Fruit fly (Drosophila melanogaster) whole organism, wandering third instar larva: ENCODE results near the gene zf30C.

ENCODE experiments used
- Abd-B ChIP-seq: fragments of >200 bp; optimal IDR thresholded peaks from 2 replicates; lab custom pipeline; 2017; ENCODE audit warnings: missing biosample characterization, missing genetic modification characterization
- CG32264 ChIP-seq: fragments of 200-800 bp; sonication (Bioruptor generic); optimal IDR thresholded peaks from 2 replicates; lab custom pipeline; 2016; ENCODE audit warnings: missing biosample characterization, missing genetic modification characterization
- CG9705 ChIP-seq: fragments of 200-800 bp; sonication (Bioruptor generic); optimal IDR thresholded peaks from 2 replicates; lab custom pipeline; 2018; ENCODE audit warnings: missing biosample characterization, mild to moderate bottlenecking, missing genetic modification characterization
- CrebA ChIP-seq: fragments of 200-800 bp; sonication (Bioruptor generic); optimal IDR thresholded peaks from 2 replicates; lab custom pipeline; 2016; ENCODE audit warnings: missing biosample characterization, mild to moderate bottlenecking, missing genetic modification characterization, borderline replicate concordance
- Dfd ChIP-seq: fragments of >200 bp; optimal IDR thresholded peaks from 2 replicates; lab custom pipeline; 2017; ENCODE audit warnings: missing biosample characterization, missing genetic modification characterization
- Dif ChIP-seq: fragments of 200-275, 200-300 bp; sonication (Bioruptor generic); optimal IDR thresholded peaks from 2 replicates; lab custom pipeline; 2018; ENCODE audit warnings: missing biosample characterization, missing genetic modification characterization; ENCODE audit not compliant: partially characterized antibody
- HLH106 ChIP-seq: fragments of 200-800 bp; optimal IDR thresholded peaks from 3 replicates; lab custom pipeline; 2019; ENCODE audit warnings: missing biosample characterization, mild to moderate bottlenecking, missing genetic modification characterization, moderate library complexity
- Hnf4 ChIP-seq: fragments of 200-800 bp; sonication (Bioruptor generic); optimal IDR thresholded peaks from 2 replicates; lab custom pipeline; 2016; ENCODE audit warnings: missing biosample characterization, mild to moderate bottlenecking, missing genetic modification characterization
- Hr78 ChIP-seq: fragments of >200 bp; optimal IDR thresholded peaks from 2 replicates; lab custom pipeline; 2017; ENCODE audit warnings: missing biosample characterization, missing genetic modification characterization
- Hr83 ChIP-seq: fragments of 200-300 bp; sonication (Bioruptor generic); optimal IDR thresholded peaks from 2 replicates; lab custom pipeline; 2016; ENCODE audit warnings: missing biosample characterization, mild to moderate bottlenecking, missing genetic modification characterization, moderate library complexity; ENCODE audit not compliant: poor library complexity, severe bottlenecking
- Jra ChIP-seq: sonication (Bioruptor generic); optimal IDR thresholded peaks from 2 replicates; lab custom pipeline; 2016; ENCODE audit warnings: missing biosample characterization, missing genetic modification characterization
- Mio ChIP-seq: sonication (Bioruptor generic); optimal IDR thresholded peaks from 2 replicates; lab custom pipeline; 2016; ENCODE audit warnings: missing biosample characterization, missing genetic modification characterization
- Myc ChIP-seq: fragments of >200 bp; optimal IDR thresholded peaks from 2 replicates; lab custom pipeline; 2017
- N ChIP-seq: fragments of >200 bp; optimal IDR thresholded peaks from 2 replicates; lab custom pipeline; 2018; ENCODE audit warnings: missing biosample characterization, missing external identifiers, missing genetic modification characterization
- OdsH ChIP-seq: fragments of 200-800 bp; sonication (Bioruptor generic); optimal IDR thresholded peaks from 2 replicates; lab custom pipeline; 2016; ENCODE audit warnings: missing biosample characterization, mild to moderate bottlenecking, missing genetic modification characterization
- Rel ChIP-seq, 2 experiments: fragments of 200-800 bp; sonication (Bioruptor generic) in 1 of 2; optimal IDR thresholded peaks; 2 replicates in 1 of 2; 3 replicates in 1 of 2; lab custom pipeline; 2016 to 2019; ENCODE audit warnings: mild to moderate bottlenecking in 2 of 2, missing biosample characterization in 2 of 2, missing genetic modification characterization in 2 of 2, moderate library complexity in 1 of 2
- Vsx2 ChIP-seq: fragments of 200-300, 225-300 bp; sonication (Bioruptor generic); optimal IDR thresholded peaks from 2 replicates; lab custom pipeline; 2018; ENCODE audit warnings: missing biosample characterization, missing genetic modification characterization; ENCODE audit not compliant: partially characterized antibody
- brk ChIP-seq: fragments of 200-800 bp; sonication (Bioruptor generic); optimal IDR thresholded peaks from 2 replicates; lab custom pipeline; 2016; ENCODE audit warnings: missing biosample characterization, mild to moderate bottlenecking, missing genetic modification characterization
- dmrt93B ChIP-seq: fragments of 200-800 bp; sonication (Bioruptor generic); optimal IDR thresholded peaks from 2 replicates; lab custom pipeline; 2018; ENCODE audit warnings: missing biosample characterization, mild to moderate bottlenecking, missing genetic modification characterization
- dsf ChIP-seq: sonication (Bioruptor generic); optimal IDR thresholded peaks from 2 replicates; lab custom pipeline; 2016; ENCODE audit warnings: missing biosample characterization, missing genetic modification characterization, borderline replicate concordance
- ey ChIP-seq: fragments of 200-800 bp; sonication (Bioruptor generic); optimal IDR thresholded peaks from 2 replicates; lab custom pipeline; 2016; ENCODE audit warnings: missing biosample characterization, missing genetic modification characterization
- foxo ChIP-seq, 2 experiments: fragments of 200-800 bp; sonication (Bioruptor generic); optimal IDR thresholded peaks; 2 replicates in 1 of 2; 3 replicates in 1 of 2; lab custom pipeline; 2016 to 2017; ENCODE audit warnings: missing biosample characterization in 2 of 2, missing genetic modification characterization in 2 of 2
- fru ChIP-seq: fragments of 200-800 bp; sonication (Bioruptor generic); optimal IDR thresholded peaks from 3 replicates; lab custom pipeline; 2016; ENCODE audit warnings: missing biosample characterization, mild to moderate bottlenecking, missing genetic modification characterization
- h ChIP-seq: fragments of 200-800 bp; sonication (Bioruptor generic); optimal IDR thresholded peaks from 3 replicates; lab custom pipeline; 2016; ENCODE audit warnings: missing biosample characterization, mild to moderate bottlenecking, missing genetic modification characterization
- jim ChIP-seq: fragments of 175-275, 200-325 bp; sonication (Bioruptor generic); optimal IDR thresholded peaks from 2 replicates; lab custom pipeline; 2016; ENCODE audit warnings: missing biosample characterization, mild to moderate bottlenecking, missing genetic modification characterization
- lola ChIP-seq: fragments of >200 bp; optimal IDR thresholded peaks from 2 replicates; lab custom pipeline; 2017; ENCODE audit warnings: missing biosample characterization, missing genetic modification characterization
- pan ChIP-seq: fragments of >200 bp; optimal IDR thresholded peaks from 2 replicates; lab custom pipeline; 2017
- psq ChIP-seq: fragments of 200-800 bp; sonication (Bioruptor generic); optimal IDR thresholded peaks from 3 replicates; lab custom pipeline; 2017; ENCODE audit warnings: missing biosample characterization, mild to moderate bottlenecking, missing genetic modification characterization, moderate library complexity
- rgr ChIP-seq: fragments of 200-800 bp; sonication (Bioruptor generic); optimal IDR thresholded peaks from 3 replicates; lab custom pipeline; 2016; ENCODE audit warnings: missing biosample characterization, mild to moderate bottlenecking, missing genetic modification characterization
- sage ChIP-seq: fragments of 200-800 bp; sonication (Bioruptor generic); optimal IDR thresholded peaks from 2 replicates; lab custom pipeline; 2016; ENCODE audit warnings: missing biosample characterization, mild to moderate bottlenecking, missing genetic modification characterization
- sv ChIP-seq: fragments of 200-800 bp; sonication (Bioruptor generic); optimal IDR thresholded peaks from 3 replicates; lab custom pipeline; 2016; ENCODE audit warnings: missing biosample characterization, missing genetic modification characterization
- usp ChIP-seq: fragments of >200 bp; optimal IDR thresholded peaks from 2 replicates; lab custom pipeline; 2017; ENCODE audit warnings: missing biosample characterization, missing genetic modification characterization
- woc ChIP-seq: sonication (Bioruptor generic); optimal IDR thresholded peaks from 2 replicates; lab custom pipeline; 2016; ENCODE audit warnings: missing biosample characterization, mild to moderate bottlenecking, missing genetic modification characterization

Gene zf30C

DNA sequence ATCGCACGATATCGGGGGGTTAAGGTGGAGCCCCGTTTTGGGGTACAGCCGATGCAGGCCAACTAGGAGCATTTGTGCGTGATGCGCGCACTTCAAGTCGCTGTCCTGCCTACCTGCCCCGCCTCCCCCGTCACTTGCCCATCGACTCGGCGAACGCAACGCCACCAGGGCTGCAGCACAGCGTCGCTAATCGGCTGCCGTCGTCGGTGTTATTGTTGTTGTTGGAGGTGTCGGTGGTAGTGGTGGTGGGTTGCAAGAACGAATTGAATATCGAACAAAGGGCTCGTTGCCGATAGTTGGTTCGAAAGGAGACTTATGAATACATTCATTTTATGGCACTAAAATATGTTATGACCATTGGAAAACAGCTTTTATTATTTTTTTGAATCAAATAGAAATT lies 714 bp downstream of the zf30C start (continued):
- TF ChIP-seq Hnf4 (GFP tag; lab: Kevin White, UChicago): no peak
- no peak for TF ChIP-seq brk (GFP tag; lab: Kevin White, UChicago)
- peak; percentile 21 for TF ChIP-seq dmrt93B (GFP tag; lab: Kevin White, UChicago)
- no peak for TF ChIP-seq Vsx2 (GFP tag; lab: Kevin White, UChicago)
- TF ChIP-seq Myc (lab: Kevin White, UChicago): no peak
- no peak for TF ChIP-seq jim (GFP tag; lab: Kevin White, UChicago)
- peak; percentile 81 for TF ChIP-seq woc (GFP tag; lab: Kevin White, UChicago)
- TF ChIP-seq dsf: no peak

DNA sequence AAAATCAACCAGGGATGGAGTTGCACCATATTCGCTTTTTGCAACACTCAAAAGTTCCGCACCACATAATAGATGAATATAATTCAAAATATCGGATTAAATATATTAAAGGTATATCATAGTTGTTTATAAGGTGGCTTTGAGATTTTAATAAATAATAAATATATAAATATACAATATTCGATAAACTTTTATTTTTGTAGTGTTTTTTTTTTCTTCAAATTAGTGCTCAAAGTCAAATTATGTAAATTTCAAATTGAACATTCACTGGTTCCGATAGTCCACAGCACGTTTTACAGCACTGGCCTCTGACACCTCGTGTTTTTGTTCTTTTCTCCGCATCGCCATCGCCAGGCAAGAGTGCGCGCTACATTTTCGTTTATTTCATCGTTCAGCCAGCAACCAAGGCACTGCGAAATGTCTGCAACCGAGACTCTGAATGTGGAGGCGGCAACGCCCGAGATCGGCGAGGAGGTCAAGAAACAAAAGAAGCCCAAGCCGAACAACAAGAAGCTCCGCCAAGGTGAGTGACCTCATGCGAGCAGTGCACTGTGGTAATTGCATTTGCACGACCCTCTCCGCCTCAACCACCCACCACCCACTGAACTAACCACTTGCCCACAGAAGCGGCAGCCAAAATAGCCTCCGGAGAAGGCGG lies 5.2 kb downstream of the zf30C start, which contains the start of the genes Taf11 and und:
TSS of gene Taf11 (minus strand) at position 51 of the 658 bp plus-strand sequence.
TSS of gene und (plus strand) at position 158 of the 658 bp plus-strand sequence.
- TF ChIP-seq HLH106 (tag; lab: Kevin White, UChicago) (peak; percentile 48), h (GFP tag; lab: Kevin White, UChicago) (peak; percentile 65), pan (lab: Kevin White, UChicago) (no peak), jim (GFP tag; lab: Kevin White, UChicago) (no peak), psq (GFP tag; lab: Kevin White, UChicago) (peak; percentile 49), Abd-B (no peak), N (GFP tag; lab: Kevin White, UChicago) (no peak), dmrt93B (GFP tag; lab: Kevin White, UChicago) (peak; percentile 43), foxo (GFP tag; optimal IDR thresholded peaks at IDR 0.05; lab: Kevin White, UChicago) (peak in 1 of 2 experiments; percentile 58), CrebA (GFP tag; lab: Kevin White, UChicago) (no peak), CG9705 (GFP tag; lab: Kevin White, UChicago) (peak; percentile 41), Myc (lab: Kevin White, UChicago) (peak; percentile 78)

DNA sequence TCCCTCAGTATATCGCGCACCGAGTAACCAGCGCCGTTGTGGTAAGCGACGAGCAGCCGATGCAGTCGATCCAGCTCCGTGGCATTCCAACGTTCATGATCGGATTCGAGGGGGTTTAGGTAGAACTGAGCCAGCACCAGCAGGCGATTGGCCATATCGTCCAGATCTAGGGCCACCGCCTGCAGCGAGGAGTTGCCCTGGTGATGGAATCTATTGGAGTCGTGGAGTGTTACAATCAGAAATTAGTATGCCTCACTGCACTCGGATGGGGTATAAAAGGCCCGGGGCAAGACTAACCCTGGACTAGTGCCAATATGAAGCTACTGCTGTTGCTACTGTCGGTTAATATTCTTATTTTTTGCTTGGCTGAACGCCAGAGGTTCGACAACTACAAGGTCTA lies 8.6 kb downstream of the zf30C start, which contains the start of gene CG4017:
TSS of gene CG4017 (plus strand) at position 301 of the 400 bp plus-strand sequence.
- no peak for TF ChIP-seq ey (GFP tag; lab: Kevin White, UChicago)
- TF ChIP-seq HLH106 (tag; lab: Kevin White, UChicago): no peak
- no peak for TF ChIP-seq N (GFP tag; lab: Kevin White, UChicago)
- no peak for TF ChIP-seq Rel (GFP tag; optimal IDR thresholded peaks at IDR 0.05; lab: Kevin White, UChicago)
- TF ChIP-seq Rel (tag; optimal IDR thresholded peaks at IDR 0.05; lab: Kevin White, UChicago): no peak
- TF ChIP-seq Vsx2 (GFP tag; lab: Kevin White, UChicago): no peak
- no peak for TF ChIP-seq sage
- no peak for TF ChIP-seq Hnf4 (GFP tag; lab: Kevin White, UChicago)
- no peak for TF ChIP-seq pan (lab: Kevin White, UChicago)
- TF ChIP-seq fru (GFP tag; lab: Kevin White, UChicago): no peak
- no peak for TF ChIP-seq rgr (GFP tag; lab: Kevin White, UChicago)
- no peak for TF ChIP-seq CG32264
- TF ChIP-seq foxo (GFP tag; optimal IDR thresholded peaks at IDR 0.05; lab: Kevin White, UChicago): no peak

DNA sequence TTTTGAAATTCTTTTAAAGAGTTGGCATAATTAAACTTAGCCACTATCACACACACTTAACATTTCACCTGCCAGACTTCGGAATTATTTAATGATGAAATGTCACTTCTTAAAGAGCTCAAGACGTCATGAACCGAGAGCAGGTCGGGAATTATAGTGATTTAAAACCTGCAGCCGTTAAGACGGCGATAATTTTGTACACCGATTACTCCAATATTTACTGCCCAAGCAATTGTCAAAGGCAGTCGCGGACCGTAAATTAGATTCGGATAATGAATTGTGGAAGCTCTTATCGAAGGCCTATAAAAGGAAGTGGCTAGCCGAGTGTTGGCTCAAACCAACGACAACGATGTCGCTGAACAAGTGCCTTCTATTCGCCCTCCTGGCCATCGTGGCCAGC lies 10.6 kb downstream of the zf30C start, which contains the start of gene CG17633:
TSS of gene CG17633 (plus strand) at position 326 of the 400 bp plus-strand sequence.
- TF ChIP-seq dmrt93B (GFP tag; lab: Kevin White, UChicago) (no peak), Dfd (GFP tag; lab: Kevin White, UChicago) (no peak), Jra (no peak), Dif (no peak), CG32264 (no peak)

DNA sequence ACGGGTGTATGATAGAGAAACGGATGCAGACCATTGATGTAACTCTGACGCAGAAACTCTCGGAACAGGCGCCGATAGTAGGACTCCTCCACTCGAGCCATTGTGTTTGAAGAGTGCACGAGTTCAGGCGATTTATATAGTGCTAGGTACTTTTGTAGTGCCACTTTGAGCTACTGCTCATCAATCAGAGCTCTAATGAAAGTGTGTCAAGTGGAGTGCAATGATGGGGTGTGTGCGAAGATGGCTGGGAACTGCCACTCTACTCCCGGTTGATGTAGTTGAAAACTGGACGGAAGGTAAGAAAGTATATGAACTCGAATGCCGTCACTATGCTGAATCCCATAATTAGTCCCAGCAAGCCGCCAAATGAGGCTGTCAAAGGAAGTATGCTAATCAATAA lies 12.8 kb downstream of the zf30C start, which contains the start of gene ppk18:
TSS of gene ppk18 (minus strand) at position 101 of the 400 bp plus-strand sequence.
- TF ChIP-seq OdsH (GFP tag; lab: Kevin White, UChicago): no peak
- TF ChIP-seq sv: no peak
- no peak for TF ChIP-seq dmrt93B (GFP tag; lab: Kevin White, UChicago)
- no peak for TF ChIP-seq lola (GFP tag; lab: Kevin White, UChicago)
- no peak for TF ChIP-seq Hr83 (GFP tag; lab: Kevin White, UChicago)
- no peak for TF ChIP-seq Rel (GFP tag; optimal IDR thresholded peaks at IDR 0.05; lab: Kevin White, UChicago)
- no peak for TF ChIP-seq Rel (tag; optimal IDR thresholded peaks at IDR 0.05; lab: Kevin White, UChicago)
- TF ChIP-seq psq (GFP tag; lab: Kevin White, UChicago): no peak
- TF ChIP-seq N (GFP tag; lab: Kevin White, UChicago): no peak
- TF ChIP-seq ey (GFP tag; lab: Kevin White, UChicago): no peak
- no peak for TF ChIP-seq Mio (GFP tag; lab: Kevin White, UChicago)
- no peak for TF ChIP-seq Hr78 (GFP tag; lab: Kevin White, UChicago)
- no peak for TF ChIP-seq sage
- TF ChIP-seq HLH106 (tag; lab: Kevin White, UChicago): no peak
- TF ChIP-seq Dif: no peak
- no peak for TF ChIP-seq rgr (GFP tag; lab: Kevin White, UChicago)
- TF ChIP-seq usp (GFP tag; lab: Kevin White, UChicago): no peak
- no peak for TF ChIP-seq Hnf4 (GFP tag; lab: Kevin White, UChicago)
- TF ChIP-seq, all 38 proteins: peak for 0
